Worm (Caenorhabditis elegans) whole organism, mixed stage, embryonic: Measurements from ENCODE around the gene tmc-1.

Source experiments
- M03D4.4 ChIP-seq: sonication (generic microtip); optimal IDR thresholded peaks from 2 replicates; lab custom pipeline; 2017; ENCODE audit warnings: mild to moderate bottlenecking, missing genetic modification characterization, missing compliant biosample characterization
- bed-3 ChIP-seq: fragments of 200-800 bp; sonication (Bioruptor generic); optimal IDR thresholded peaks from 3 replicates; lab custom pipeline; 2018; ENCODE audit warnings: mild to moderate bottlenecking, missing genetic modification characterization, moderate library complexity, missing compliant biosample characterization
- ceh-39 ChIP-seq: fragments of 150-350 bp; optimal IDR thresholded peaks from 2 replicates; lab custom pipeline; 2014; ENCODE audit warnings: missing biosample characterization, missing genetic modification characterization
- ceh-43 ChIP-seq: fragments of 200-800 bp; sonication (Bioruptor generic); optimal IDR thresholded peaks from 2 replicates; lab custom pipeline; 2018; ENCODE audit warnings: mild to moderate bottlenecking, missing genetic modification characterization, moderate library complexity, missing compliant biosample characterization
- ceh-83 ChIP-seq: fragments of 200-800 bp; sonication (Bioruptor generic); optimal IDR thresholded peaks from 2 replicates; lab custom pipeline; 2018; ENCODE audit warnings: mild to moderate bottlenecking, missing genetic modification characterization, missing compliant biosample characterization
- ces-1 ChIP-seq: fragments of 150-350 bp; optimal IDR thresholded peaks from 2 replicates; lab custom pipeline; 2014; ENCODE audit warnings: missing biosample characterization, missing genetic modification reagents, missing genetic modification characterization
- cnd-1 ChIP-seq: fragments of 200-800 bp; sonication (Bioruptor generic); optimal IDR thresholded peaks from 2 replicates; lab custom pipeline; 2018; ENCODE audit warnings: mild to moderate bottlenecking, missing genetic modification characterization, missing compliant biosample characterization
- drap-1 ChIP-seq: fragments of 200-800 bp; sonication (Bioruptor generic); optimal IDR thresholded peaks from 3 replicates; lab custom pipeline; 2018; ENCODE audit warnings: mild to moderate bottlenecking, missing genetic modification characterization, missing compliant biosample characterization
- elt-1 ChIP-seq: sonication (generic microtip); optimal IDR thresholded peaks from 2 replicates; lab custom pipeline; 2017; ENCODE audit warnings: missing genetic modification characterization, mild to moderate bottlenecking, missing compliant biosample characterization, antibody characterized with exemption, moderate library complexity, borderline replicate concordance; ENCODE audit not compliant: insufficient read depth
- elt-3 ChIP-seq: fragments of 150-350 bp; optimal IDR thresholded peaks from 2 replicates; lab custom pipeline; 2014; ENCODE audit warnings: missing biosample characterization, missing genetic modification characterization
- flh-1 ChIP-seq: fragments of 200-800 bp; sonication (Bioruptor generic); optimal IDR thresholded peaks from 2 replicates; lab custom pipeline; 2018; ENCODE audit warnings: mild to moderate bottlenecking, missing genetic modification characterization, moderate library complexity, missing compliant biosample characterization
- ham-2 ChIP-seq: fragments of 200-800 bp; sonication (Bioruptor generic); optimal IDR thresholded peaks from 2 replicates; lab custom pipeline; 2018; ENCODE audit warnings: mild to moderate bottlenecking, missing genetic modification characterization, missing compliant biosample characterization
- hlh-1 ChIP-seq: fragments of 150-350 bp; optimal IDR thresholded peaks from 2 replicates; lab custom pipeline; 2014; ENCODE audit warnings: missing biosample characterization, missing genetic modification reagents, missing genetic modification characterization
- lin-13 ChIP-seq: fragments of 150-350 bp; optimal IDR thresholded peaks from 2 replicates; lab custom pipeline; 2014; ENCODE audit warnings: missing biosample characterization, missing genetic modification characterization
- lin-32 ChIP-seq: fragments of 200-800 bp; sonication (Bioruptor generic); optimal IDR thresholded peaks from 2 replicates; lab custom pipeline; 2018; ENCODE audit warnings: mild to moderate bottlenecking, missing genetic modification characterization, missing compliant biosample characterization
- mab-5 ChIP-seq: fragments of 150-350 bp; optimal IDR thresholded peaks from 2 replicates; lab custom pipeline; 2014; ENCODE audit warnings: missing biosample characterization, missing genetic modification characterization
- mep-1 ChIP-seq: fragments of 150-350 bp; optimal IDR thresholded peaks from 2 replicates; lab custom pipeline; 2017; ENCODE audit warnings: missing biosample characterization, missing genetic modification reagents, missing genetic modification characterization, inconsistent platforms
- mls-2 ChIP-seq: sonication (generic microtip); optimal IDR thresholded peaks from 2 replicates; lab custom pipeline; 2016; ENCODE audit warnings: mild to moderate bottlenecking, missing genetic modification characterization, moderate library complexity, missing compliant biosample characterization
- nhr-12 ChIP-seq: fragments of 150-350 bp; optimal IDR thresholded peaks from 2 replicates; lab custom pipeline; 2014; ENCODE audit warnings: missing biosample characterization, missing genetic modification characterization
- nhr-2 ChIP-seq: fragments of 150-350 bp; optimal IDR thresholded peaks from 2 replicates; lab custom pipeline; 2014; ENCODE audit warnings: missing biosample characterization, missing genetic modification characterization
- nhr-237 ChIP-seq: fragments of 150-350 bp; optimal IDR thresholded peaks from 2 replicates; lab custom pipeline; 2014; ENCODE audit warnings: missing biosample characterization, missing genetic modification characterization
- nhr-76 ChIP-seq: sonication (generic microtip); optimal IDR thresholded peaks from 2 replicates; lab custom pipeline; 2017; ENCODE audit warnings: missing biosample characterization, missing genetic modification characterization
- pha-4 ChIP-seq: fragments of 150-350 bp; optimal IDR thresholded peaks from 2 replicates; lab custom pipeline; 2018; ENCODE audit warnings: missing biosample characterization, missing genetic modification reagents, missing genetic modification characterization
- sem-2 ChIP-seq: fragments of 200-800 bp; sonication (Bioruptor generic); optimal IDR thresholded peaks from 2 replicates; lab custom pipeline; 2018; ENCODE audit warnings: mild to moderate bottlenecking, missing genetic modification characterization, missing compliant biosample characterization
- snpc-4 ChIP-seq: fragments of 150-350 bp; optimal IDR thresholded peaks from 2 replicates; lab custom pipeline; 2014; ENCODE audit warnings: missing biosample characterization, missing genetic modification characterization
- sptf-1 ChIP-seq: sonication (generic microtip); optimal IDR thresholded peaks from 2 replicates; lab custom pipeline; 2017; ENCODE audit warnings: mild to moderate bottlenecking, missing genetic modification characterization, moderate library complexity, missing compliant biosample characterization
- tbx-8 ChIP-seq: fragments of 200-800 bp; sonication (Bioruptor generic); optimal IDR thresholded peaks from 2 replicates; lab custom pipeline; 2018; ENCODE audit warnings: mild to moderate bottlenecking, missing genetic modification characterization, moderate library complexity, missing compliant biosample characterization
- unc-120 ChIP-seq: sonication (generic microtip); optimal IDR thresholded peaks from 2 replicates; lab custom pipeline; 2017; ENCODE audit warnings: missing genetic modification characterization, missing compliant biosample characterization; ENCODE audit not compliant: poor library complexity, severe bottlenecking
- unc-39 ChIP-seq: fragments of 150-350 bp; optimal IDR thresholded peaks from 2 replicates; lab custom pipeline; 2014; ENCODE audit warnings: missing biosample characterization, missing genetic modification characterization
- unc-62 ChIP-seq: fragments of 150-350 bp; optimal IDR thresholded peaks from 2 replicates; lab custom pipeline; 2014; ENCODE audit warnings: missing biosample characterization, missing genetic modification reagents, missing genetic modification characterization
- zip-8 ChIP-seq: fragments of 150-350 bp; optimal IDR thresholded peaks from 2 replicates; lab custom pipeline; 2014; ENCODE audit warnings: missing biosample characterization, missing genetic modification characterization
- ztf-11 ChIP-seq: fragments of 150-350 bp; optimal IDR thresholded peaks from 2 replicates; lab custom pipeline; 2014; ENCODE audit warnings: missing biosample characterization, missing genetic modification characterization

The tmc-1 gene

ce11 chrX:1218457-1218856, 56.5 kb downstream of the tmc-1 start:
- no peak for TF ChIP-seq snpc-4

ce11 chrX:1222391-1222790, 60.4 kb downstream of the tmc-1 start:
- TF ChIP-seq hlh-1 (tag; lab: Kevin White, UChicago) (peak; percentile 39), pha-4 (peak; percentile 29), lin-32 (GFP tag; lab: Kevin White, UChicago) (no peak), ceh-39 (tag; lab: Kevin White, UChicago) (no peak), sem-2 (no peak), unc-39 (tag; lab: Kevin White, UChicago) (no peak), snpc-4 (no peak), drap-1 (no peak), mab-5 (no peak), lin-13 (tag; lab: Kevin White, UChicago) (no peak), ztf-11 (no peak), cnd-1 (tag; lab: Kevin White, UChicago) (peak; percentile 69), tbx-8 (no peak), ham-2 (no peak), ces-1 (no peak), nhr-12 (no peak), ceh-43 (GFP tag; lab: Kevin White, UChicago) (no peak), ceh-83 (no peak), unc-120 (no peak), elt-3 (no peak), nhr-76 (tag; lab: Kevin White, UChicago) (no peak), nhr-2 (peak; percentile 42), unc-62 (GFP tag; lab: Kevin White, UChicago) (peak; percentile 11)

- TF ChIP-seq elt-1 (tag; lab: Kevin White, UChicago), result peak; percentile 44
- peak; percentile 61 for TF ChIP-seq nhr-2
- TF ChIP-seq ceh-83, result no peak
- TF ChIP-seq unc-62 (GFP tag; lab: Kevin White, UChicago), result peak; percentile 19
- TF ChIP-seq, all 35 proteins: peak for 3
Observed at ce11 chrX:1223089-1223488, 61.1 kb downstream of the tmc-1 start.

ce11 chrX:1223841-1224240, 61.8 kb downstream of the tmc-1 start:
- peak; percentile 85 for TF ChIP-seq unc-62 (GFP tag; lab: Kevin White, UChicago)
- TF ChIP-seq mep-1 (tag; lab: Kevin White, UChicago), result peak; percentile 11
- TF ChIP-seq nhr-2, result peak; percentile 35
- peak; percentile 31 for TF ChIP-seq cnd-1 (tag; lab: Kevin White, UChicago)
- TF ChIP-seq ceh-39 (tag; lab: Kevin White, UChicago), result no peak
- no peak for TF ChIP-seq zip-8 (tag; lab: Kevin White, UChicago)
- peak; percentile 33 for TF ChIP-seq lin-32 (GFP tag; lab: Kevin White, UChicago)
- peak; percentile 24 for TF ChIP-seq mls-2 (tag; lab: Kevin White, UChicago)
- TF ChIP-seq ceh-83, result no peak
- peak; percentile 23 for TF ChIP-seq ham-2
- TF ChIP-seq ceh-43 (GFP tag; lab: Kevin White, UChicago), result no peak
- no peak for TF ChIP-seq elt-3
- no peak for TF ChIP-seq lin-13 (tag; lab: Kevin White, UChicago)
- TF ChIP-seq elt-1 (tag; lab: Kevin White, UChicago), result no peak
- no peak for TF ChIP-seq nhr-12
- TF ChIP-seq bed-3 (GFP tag; lab: Kevin White, UChicago), result no peak
- TF ChIP-seq nhr-237 (tag; lab: Kevin White, UChicago), result peak; percentile 9
- no peak for TF ChIP-seq flh-1
- TF ChIP-seq M03D4.4 (tag; lab: Kevin White, UChicago), result no peak
- TF ChIP-seq ces-1, result no peak
- TF ChIP-seq tbx-8, result no peak
- TF ChIP-seq sptf-1 (tag; lab: Kevin White, UChicago), result peak; percentile 11
- TF ChIP-seq hlh-1 (tag; lab: Kevin White, UChicago), result no peak
